Fruit fly (Drosophila melanogaster) S2 (cell line): ENCODE data around the gene CG3918.

Experiments used
- CG8478 ChIP-seq: fragments of >200 bp; optimal IDR thresholded peaks from 2 replicates; lab custom pipeline; 2018
- CTCF ChIP-seq, 2 experiments: fragments of >200 bp; optimal IDR thresholded peaks; 2 replicates each; lab custom pipeline; 2018

- no peak for TF ChIP-seq CTCF (optimal IDR thresholded peaks at IDR 0.05; lab: Kevin White, UChicago)
- TF ChIP-seq CG8478 (lab: Kevin White, UChicago): no peak
Measured at dm6 chrX:6573799-6574198, 49.5 kb downstream of the CG3918 start.
